Worm (Caenorhabditis elegans) whole organism, mixed stage, embryonic: ENCODE measurements around the gene F58H1.7.
A peak's percentile ranks its signal among the peaks of the same experiment; 100 is the strongest.

ENCODE experiments used
- M03D4.4 ChIP-seq: sonication (generic microtip); optimal IDR thresholded peaks from 2 replicates; lab custom pipeline; 2017; ENCODE audit warnings: mild to moderate bottlenecking, missing genetic modification characterization, missing compliant biosample characterization
- blmp-1 ChIP-seq: fragments of 150-350 bp; optimal IDR thresholded peaks from 2 replicates; lab custom pipeline; 2014; ENCODE audit warnings: missing biosample characterization, missing genetic modification characterization
- ceh-39 ChIP-seq: fragments of 150-350 bp; optimal IDR thresholded peaks from 2 replicates; lab custom pipeline; 2014; ENCODE audit warnings: missing biosample characterization, missing genetic modification characterization
- ceh-83 ChIP-seq: fragments of 200-800 bp; sonication (Bioruptor generic); optimal IDR thresholded peaks from 2 replicates; lab custom pipeline; 2018; ENCODE audit warnings: mild to moderate bottlenecking, missing genetic modification characterization, missing compliant biosample characterization
- ces-1 ChIP-seq: fragments of 150-350 bp; optimal IDR thresholded peaks from 2 replicates; lab custom pipeline; 2014; ENCODE audit warnings: missing biosample characterization, missing genetic modification reagents, missing genetic modification characterization
- cnd-1 ChIP-seq: fragments of 200-800 bp; sonication (Bioruptor generic); optimal IDR thresholded peaks from 2 replicates; lab custom pipeline; 2018; ENCODE audit warnings: mild to moderate bottlenecking, missing genetic modification characterization, missing compliant biosample characterization
- drap-1 ChIP-seq: fragments of 200-800 bp; sonication (Bioruptor generic); optimal IDR thresholded peaks from 3 replicates; lab custom pipeline; 2018; ENCODE audit warnings: mild to moderate bottlenecking, missing genetic modification characterization, missing compliant biosample characterization
- elt-1 ChIP-seq: sonication (generic microtip); optimal IDR thresholded peaks from 2 replicates; lab custom pipeline; 2017; ENCODE audit warnings: missing genetic modification characterization, mild to moderate bottlenecking, missing compliant biosample characterization, antibody characterized with exemption, moderate library complexity, borderline replicate concordance; ENCODE audit not compliant: insufficient read depth
- elt-3 ChIP-seq: fragments of 150-350 bp; optimal IDR thresholded peaks from 2 replicates; lab custom pipeline; 2014; ENCODE audit warnings: missing biosample characterization, missing genetic modification characterization
- flh-1 ChIP-seq: fragments of 200-800 bp; sonication (Bioruptor generic); optimal IDR thresholded peaks from 2 replicates; lab custom pipeline; 2018; ENCODE audit warnings: mild to moderate bottlenecking, missing genetic modification characterization, moderate library complexity, missing compliant biosample characterization
- ham-2 ChIP-seq: fragments of 200-800 bp; sonication (Bioruptor generic); optimal IDR thresholded peaks from 2 replicates; lab custom pipeline; 2018; ENCODE audit warnings: mild to moderate bottlenecking, missing genetic modification characterization, missing compliant biosample characterization
- hlh-1 ChIP-seq: fragments of 150-350 bp; optimal IDR thresholded peaks from 2 replicates; lab custom pipeline; 2014; ENCODE audit warnings: missing biosample characterization, missing genetic modification reagents, missing genetic modification characterization
- mab-5 ChIP-seq: fragments of 150-350 bp; optimal IDR thresholded peaks from 2 replicates; lab custom pipeline; 2014; ENCODE audit warnings: missing biosample characterization, missing genetic modification characterization
- mep-1 ChIP-seq: fragments of 150-350 bp; optimal IDR thresholded peaks from 2 replicates; lab custom pipeline; 2017; ENCODE audit warnings: missing biosample characterization, missing genetic modification reagents, missing genetic modification characterization, inconsistent platforms
- mls-2 ChIP-seq: sonication (generic microtip); optimal IDR thresholded peaks from 2 replicates; lab custom pipeline; 2016; ENCODE audit warnings: mild to moderate bottlenecking, missing genetic modification characterization, moderate library complexity, missing compliant biosample characterization
- nhr-12 ChIP-seq: fragments of 150-350 bp; optimal IDR thresholded peaks from 2 replicates; lab custom pipeline; 2014; ENCODE audit warnings: missing biosample characterization, missing genetic modification characterization
- nhr-2 ChIP-seq: fragments of 150-350 bp; optimal IDR thresholded peaks from 2 replicates; lab custom pipeline; 2014; ENCODE audit warnings: missing biosample characterization, missing genetic modification characterization
- nhr-237 ChIP-seq: fragments of 150-350 bp; optimal IDR thresholded peaks from 2 replicates; lab custom pipeline; 2014; ENCODE audit warnings: missing biosample characterization, missing genetic modification characterization
- nhr-28 ChIP-seq: fragments of 150-350 bp; optimal IDR thresholded peaks from 2 replicates; lab custom pipeline; 2014; ENCODE audit warnings: missing biosample characterization, missing genetic modification characterization
- pha-4 ChIP-seq: fragments of 150-350 bp; optimal IDR thresholded peaks from 2 replicates; lab custom pipeline; 2018; ENCODE audit warnings: missing biosample characterization, missing genetic modification reagents, missing genetic modification characterization
- snpc-4 ChIP-seq: fragments of 150-350 bp; optimal IDR thresholded peaks from 2 replicates; lab custom pipeline; 2014; ENCODE audit warnings: missing biosample characterization, missing genetic modification characterization
- sptf-1 ChIP-seq: sonication (generic microtip); optimal IDR thresholded peaks from 2 replicates; lab custom pipeline; 2017; ENCODE audit warnings: mild to moderate bottlenecking, missing genetic modification characterization, moderate library complexity, missing compliant biosample characterization
- tbx-8 ChIP-seq: fragments of 200-800 bp; sonication (Bioruptor generic); optimal IDR thresholded peaks from 2 replicates; lab custom pipeline; 2018; ENCODE audit warnings: mild to moderate bottlenecking, missing genetic modification characterization, moderate library complexity, missing compliant biosample characterization
- unc-120 ChIP-seq: sonication (generic microtip); optimal IDR thresholded peaks from 2 replicates; lab custom pipeline; 2017; ENCODE audit warnings: missing genetic modification characterization, missing compliant biosample characterization; ENCODE audit not compliant: poor library complexity, severe bottlenecking
- unc-39 ChIP-seq: fragments of 150-350 bp; optimal IDR thresholded peaks from 2 replicates; lab custom pipeline; 2014; ENCODE audit warnings: missing biosample characterization, missing genetic modification characterization
- unc-62 ChIP-seq: fragments of 150-350 bp; optimal IDR thresholded peaks from 2 replicates; lab custom pipeline; 2014; ENCODE audit warnings: missing biosample characterization, missing genetic modification reagents, missing genetic modification characterization
- zip-8 ChIP-seq: fragments of 150-350 bp; optimal IDR thresholded peaks from 2 replicates; lab custom pipeline; 2014; ENCODE audit warnings: missing biosample characterization, missing genetic modification characterization
- ztf-11 ChIP-seq: fragments of 150-350 bp; optimal IDR thresholded peaks from 2 replicates; lab custom pipeline; 2014; ENCODE audit warnings: missing biosample characterization, missing genetic modification characterization

The F58H1.7 gene

DNA sequence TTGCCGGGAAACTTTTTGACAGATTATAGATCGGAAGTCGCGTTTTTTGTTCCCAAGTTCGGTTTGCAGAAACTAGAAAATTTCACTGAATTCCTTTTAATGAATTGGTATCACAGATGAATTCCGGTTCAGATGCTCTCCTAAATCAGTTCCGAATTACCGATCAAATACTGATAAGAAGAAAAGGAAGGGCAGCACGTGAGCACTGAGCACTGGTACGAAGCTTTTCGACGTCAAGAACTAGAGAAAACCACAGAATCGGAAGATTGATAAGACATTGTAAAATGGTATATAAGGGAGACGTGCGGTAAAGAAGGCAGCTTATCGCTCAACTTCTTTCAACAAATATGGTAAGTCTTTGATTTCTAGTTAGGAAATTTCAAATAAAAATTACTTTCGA, 10.6 kb upstream of the F58H1.7 start, which contains the start of gene cpr-1:
TSS of gene cpr-1 (plus strand) at position 319 of the 400 bp plus-strand sequence.
- TF ChIP-seq mep-1 (tag; lab: Kevin White, UChicago) = no peak
- TF ChIP-seq pha-4 (tag; lab: Kevin White, UChicago) = no peak
- TF ChIP-seq sptf-1 (tag; lab: Kevin White, UChicago) = no peak
- TF ChIP-seq M03D4.4 (tag; lab: Kevin White, UChicago) = no peak
- TF ChIP-seq blmp-1 = no peak
- TF ChIP-seq zip-8 (tag; lab: Kevin White, UChicago) = no peak
- TF ChIP-seq drap-1 (GFP tag; lab: Kevin White, UChicago) = no peak
- no peak for TF ChIP-seq nhr-237 (tag; lab: Kevin White, UChicago)

DNA sequence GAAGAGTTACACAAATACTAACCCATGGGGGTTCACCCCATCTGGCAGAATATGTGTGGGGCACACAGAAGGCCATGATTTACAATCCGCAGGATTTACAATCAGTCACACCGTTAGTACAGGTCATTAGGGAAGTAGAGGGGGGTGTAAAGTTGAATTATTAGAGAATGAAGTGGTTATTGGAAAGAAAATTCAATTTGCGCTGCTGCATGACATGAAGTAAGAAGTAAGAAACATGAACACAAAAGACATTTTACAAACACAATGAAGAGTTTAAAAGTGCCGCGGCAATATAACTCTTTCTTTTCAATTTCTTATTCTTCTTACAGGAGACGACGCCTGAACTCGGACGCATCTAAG, 3.8 kb downstream of the F58H1.7 start:
- TF ChIP-seq mab-5 (tag; lab: Kevin White, UChicago) (no peak), nhr-2 (peak; percentile 84), nhr-28 (tag; lab: Kevin White, UChicago) (no peak), mls-2 (tag; lab: Kevin White, UChicago) (no peak), elt-1 (tag; lab: Kevin White, UChicago) (no peak), ceh-83 (GFP tag; lab: Kevin White, UChicago) (no peak), unc-39 (tag; lab: Kevin White, UChicago) (no peak), zip-8 (tag; lab: Kevin White, UChicago) (no peak), blmp-1 (no peak), nhr-12 (no peak), unc-120 (no peak), cnd-1 (tag; lab: Kevin White, UChicago) (peak; percentile 48), nhr-237 (tag; lab: Kevin White, UChicago) (no peak), tbx-8 (GFP tag; lab: Kevin White, UChicago) (no peak), elt-3 (tag; lab: Kevin White, UChicago) (no peak), ceh-39 (tag; lab: Kevin White, UChicago) (no peak), ces-1 (GFP tag; lab: Kevin White, UChicago) (peak; percentile 59), sptf-1 (tag; lab: Kevin White, UChicago) (peak; percentile 19), flh-1 (no peak), hlh-1 (no peak), unc-62 (peak; percentile 36)

DNA sequence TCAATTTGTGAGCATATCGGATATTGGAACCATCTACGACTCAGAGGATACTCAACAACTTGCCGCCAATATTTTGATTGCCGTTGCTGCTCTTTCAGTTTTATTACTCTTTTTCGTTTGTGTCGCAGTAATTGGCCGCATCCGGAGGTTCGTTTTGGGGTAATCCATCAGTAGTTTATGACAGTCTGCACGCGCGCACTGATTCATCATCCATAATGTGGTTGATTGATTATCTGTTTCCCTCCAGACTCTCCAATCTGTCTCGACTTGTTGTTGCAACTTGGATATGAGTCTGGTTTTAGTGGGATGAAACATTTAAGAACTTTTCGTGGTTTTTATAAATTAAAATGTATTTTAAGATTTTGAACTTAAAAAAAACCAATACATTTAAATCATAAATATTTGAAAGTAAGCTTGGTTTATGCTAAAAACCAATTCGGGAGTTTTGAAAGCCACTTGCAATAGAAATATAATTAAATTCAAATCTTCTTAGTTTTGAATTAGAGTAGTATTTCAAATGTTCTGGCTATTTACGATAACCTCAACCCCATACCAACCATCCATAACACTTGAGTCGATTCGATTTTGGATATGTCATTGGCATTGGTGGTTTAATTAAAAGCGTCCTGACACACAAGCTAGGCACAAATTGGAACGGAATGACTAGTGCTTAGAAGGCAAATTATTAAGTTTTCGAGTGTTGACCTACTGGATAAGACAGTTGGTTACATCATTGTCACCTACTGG, 4.4 kb downstream of the F58H1.7 start:
- TF ChIP-seq ceh-83 (GFP tag; lab: Kevin White, UChicago) (no peak), unc-39 (tag; lab: Kevin White, UChicago) (no peak), elt-3 (tag; lab: Kevin White, UChicago) (no peak), ztf-11 (no peak), unc-62 (peak; percentile 62), pha-4 (tag; lab: Kevin White, UChicago) (no peak), nhr-237 (tag; lab: Kevin White, UChicago) (no peak), sptf-1 (tag; lab: Kevin White, UChicago) (no peak), zip-8 (tag; lab: Kevin White, UChicago) (no peak), hlh-1 (no peak), ces-1 (GFP tag; lab: Kevin White, UChicago) (peak; percentile 63), ceh-39 (tag; lab: Kevin White, UChicago) (no peak), snpc-4 (tag; lab: Kevin White, UChicago) (no peak)

DNA sequence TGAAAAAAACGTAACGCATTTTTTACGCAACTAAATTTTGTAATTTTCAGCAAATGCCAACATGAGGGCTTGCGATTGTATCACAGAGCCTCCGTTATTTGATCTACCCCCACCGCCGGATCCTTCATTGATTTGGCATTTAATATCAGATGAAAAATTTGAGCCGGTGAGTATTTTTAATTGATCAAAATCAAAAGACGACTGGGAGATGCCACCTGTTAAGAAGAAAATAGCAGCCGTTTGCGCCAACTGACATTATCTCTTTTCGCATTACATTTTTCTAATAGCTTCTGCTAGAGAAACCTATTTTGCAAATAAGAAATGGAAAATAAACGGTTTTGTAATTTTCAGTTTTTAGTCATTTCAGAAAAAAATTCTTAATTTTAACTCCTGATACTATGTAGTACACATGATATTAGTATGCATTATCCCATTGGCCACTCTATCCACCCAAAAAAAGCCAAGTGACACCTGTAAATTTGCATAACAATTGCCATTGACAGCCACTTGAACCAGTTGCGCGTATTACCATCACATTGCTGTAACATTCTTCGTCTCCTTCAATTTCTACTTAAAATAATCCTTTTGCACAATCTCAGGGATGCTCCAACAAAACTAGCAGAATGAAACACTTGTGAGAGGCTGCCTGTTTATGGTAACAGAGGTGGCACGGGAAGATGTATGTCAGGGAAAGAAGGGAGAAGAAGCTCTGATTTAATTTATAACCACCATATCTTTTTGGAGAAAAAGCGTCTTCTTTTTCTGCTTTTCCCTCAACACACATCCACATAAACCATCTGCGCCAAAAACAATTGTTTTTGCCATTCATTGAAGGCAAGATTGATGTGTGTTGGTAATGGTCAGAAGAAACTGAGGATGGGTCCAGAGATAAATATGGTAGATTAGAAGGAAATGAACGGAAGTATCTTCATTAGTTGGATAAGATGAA, 6.0 kb downstream of the F58H1.7 start, which contains the start of gene F58H1.5:
TSS of gene F58H1.5 (plus strand) at position 51 of the 949 bp plus-strand sequence.
- TF ChIP-seq unc-120 (peak; percentile 54), mep-1 (tag; lab: Kevin White, UChicago) (no peak), ces-1 (GFP tag; lab: Kevin White, UChicago) (peak; percentile 71), hlh-1 (peak; percentile 98), drap-1 (GFP tag; lab: Kevin White, UChicago) (no peak), unc-62 (peak; percentile 1), nhr-28 (tag; lab: Kevin White, UChicago) (no peak), nhr-2 (peak; percentile 60)

DNA sequence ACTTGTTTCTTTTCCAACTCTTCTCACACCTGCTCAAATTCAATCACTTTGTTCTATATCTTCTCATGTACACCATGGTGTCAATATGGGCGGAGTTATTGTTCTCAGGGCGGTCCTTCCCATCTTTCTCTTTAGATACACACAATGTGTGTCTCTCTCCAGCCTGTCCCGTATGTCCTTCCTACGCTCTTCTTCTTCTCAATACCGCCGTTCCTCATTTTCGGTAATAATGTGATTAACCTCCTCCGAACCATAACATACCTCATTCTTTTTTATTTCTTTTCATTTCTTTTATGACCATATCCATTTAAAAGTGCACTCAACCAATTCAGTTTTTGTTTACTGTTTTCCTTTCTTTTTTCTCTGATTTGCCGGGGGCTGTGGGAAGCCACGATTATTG, 9.0 kb downstream of the F58H1.7 start:
- TF ChIP-seq M03D4.4 (tag; lab: Kevin White, UChicago) (no peak), ham-2 (GFP tag; lab: Kevin White, UChicago) (peak; percentile 6), ces-1 (GFP tag; lab: Kevin White, UChicago) (peak; percentile 78), mls-2 (tag; lab: Kevin White, UChicago) (no peak), unc-39 (tag; lab: Kevin White, UChicago) (no peak), flh-1 (no peak), cnd-1 (tag; lab: Kevin White, UChicago) (no peak)
